Worm (Caenorhabditis elegans) whole organism, midembryonic: ENCODE measurements around the gene nex-1.

Experiments
- T22C8.4 ChIP-seq: fragments of 200-800 bp; sonication (Bioruptor generic); IDR thresholded peaks from 2 replicates; pipeline ENCODE4 v1.3.6; 2022; ENCODE audit warnings: missing genetic modification characterization, missing compliant biosample characterization
- cog-1 ChIP-seq: sonication (generic microtip); optimal IDR thresholded peaks from 2 replicates; lab custom pipeline; 2016; ENCODE audit warnings: missing genetic modification characterization, missing compliant biosample characterization
- flt-1 ChIP-seq: fragments of 200-800 bp; sonication (Bioruptor generic); IDR thresholded peaks from 2 replicates; pipeline ENCODE4 v1.3.6; 2022; ENCODE audit warnings: missing genetic modification characterization, missing compliant biosample characterization
- klf-2 ChIP-seq: fragments of 200-800 bp; sonication (Bioruptor generic); conservative IDR thresholded peaks from 2 replicates; pipeline ENCODE4 v1.3.6; 2022; ENCODE audit warnings: missing genetic modification reagents, missing genetic modification characterization, missing compliant biosample characterization
- med-1 ChIP-seq: sonication (generic microtip); optimal IDR thresholded peaks from 2 replicates; lab custom pipeline; 2017; ENCODE audit warnings: missing genetic modification characterization, mild to moderate bottlenecking, missing compliant biosample characterization, antibody characterized with exemption, missing genetic modification reagents; ENCODE audit not compliant: insufficient read depth
- ref-1 ChIP-seq: fragments of 200-800 bp; sonication (Bioruptor generic); conservative IDR thresholded peaks from 2 replicates; pipeline ENCODE4 v1.3.6; 2022; ENCODE audit warnings: missing genetic modification reagents, missing genetic modification characterization, missing compliant biosample characterization
- tab-1 ChIP-seq: fragments of 200-800 bp; sonication (Bioruptor generic); IDR thresholded peaks from 2 replicates; pipeline ENCODE4 v1.3.6; 2022; ENCODE audit warnings: missing genetic modification characterization, missing compliant biosample characterization
- ztf-23 ChIP-seq: fragments of 200-800 bp; sonication (Bioruptor generic); IDR thresholded peaks from 2 replicates; pipeline ENCODE4 v1.3.6; 2022; ENCODE audit warnings: missing genetic modification reagents, missing genetic modification characterization, missing compliant biosample characterization
- ztf-29 ChIP-seq: fragments of 200-800 bp; sonication (Bioruptor generic); IDR thresholded peaks from 2 replicates; pipeline ENCODE4 v1.3.6; 2022; ENCODE audit warnings: missing genetic modification reagents, missing genetic modification characterization, missing compliant biosample characterization

nex-1 gene

DNA sequence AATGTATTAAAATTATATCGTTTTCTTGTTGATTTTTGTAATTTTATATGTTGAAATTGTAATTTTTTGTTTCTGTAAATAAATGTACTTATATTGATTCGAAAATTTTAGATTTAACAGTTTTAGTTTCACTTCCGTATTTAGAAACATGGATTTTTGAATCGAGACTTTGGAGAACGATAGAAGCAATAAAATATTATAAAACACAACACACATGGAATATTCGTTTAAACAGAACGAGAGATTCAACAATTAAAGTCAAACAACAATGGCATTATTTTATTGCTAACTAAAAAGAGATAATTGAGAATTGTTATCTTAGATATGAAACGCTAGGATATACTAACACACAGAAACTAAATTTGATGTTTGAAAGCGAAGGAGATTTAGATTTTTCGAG lies 43.1 kb downstream of the nex-1 start:
- no peak for TF ChIP-seq klf-2 (GFP tag; lab: Robert Waterston, UW)
- TF ChIP-seq ztf-29 (GFP tag; lab: Robert Waterston, UW) = no peak
- TF ChIP-seq T22C8.4 = no peak
- no peak for TF ChIP-seq ref-1 (GFP tag; lab: Robert Waterston, UW)
- no peak for TF ChIP-seq cog-1
- no peak for TF ChIP-seq flt-1 (GFP tag; lab: Robert Waterston, UW)
- TF ChIP-seq med-1 (GFP tag; lab: Kevin White, UChicago) = no peak
- no peak for TF ChIP-seq tab-1 (GFP tag; lab: Robert Waterston, UW)
- no peak for TF ChIP-seq ztf-23 (GFP tag; lab: Robert Waterston, UW)

ce11 chrIII:5269814-5270213 lies 44.4 kb downstream of the nex-1 start, which contains the start of gene ZC395.4:
Gene ZC395.4, plus strand, starts transcription at chrIII:5270114.
- no peak for TF ChIP-seq ref-1 (GFP tag; lab: Robert Waterston, UW)
- TF ChIP-seq tab-1 (GFP tag; lab: Robert Waterston, UW) = no peak
- TF ChIP-seq klf-2 (GFP tag; lab: Robert Waterston, UW) = no peak
- no peak for TF ChIP-seq flt-1 (GFP tag; lab: Robert Waterston, UW)
- TF ChIP-seq ztf-29 (GFP tag; lab: Robert Waterston, UW) = no peak
- no peak for TF ChIP-seq T22C8.4
- no peak for TF ChIP-seq med-1 (GFP tag; lab: Kevin White, UChicago)
- no peak for TF ChIP-seq cog-1
- no peak for TF ChIP-seq ztf-23 (GFP tag; lab: Robert Waterston, UW)

ce11 chrIII:5273396-5273857 lies 48.0 kb downstream of the nex-1 start, which contains the start of gene ztf-8:
Gene ztf-8, minus strand, starts transcription at chrIII:5273471.
- no peak for TF ChIP-seq cog-1
- TF ChIP-seq ref-1 (GFP tag; lab: Robert Waterston, UW) = no peak
- TF ChIP-seq flt-1 (GFP tag; lab: Robert Waterston, UW) = no peak
- no peak for TF ChIP-seq T22C8.4
- TF ChIP-seq ztf-23 (GFP tag; lab: Robert Waterston, UW) = no peak
- no peak for TF ChIP-seq ztf-29 (GFP tag; lab: Robert Waterston, UW)
- no peak for TF ChIP-seq klf-2 (GFP tag; lab: Robert Waterston, UW)
- TF ChIP-seq med-1 (GFP tag; lab: Kevin White, UChicago) = no peak
- TF ChIP-seq tab-1 (GFP tag; lab: Robert Waterston, UW) = no peak

DNA sequence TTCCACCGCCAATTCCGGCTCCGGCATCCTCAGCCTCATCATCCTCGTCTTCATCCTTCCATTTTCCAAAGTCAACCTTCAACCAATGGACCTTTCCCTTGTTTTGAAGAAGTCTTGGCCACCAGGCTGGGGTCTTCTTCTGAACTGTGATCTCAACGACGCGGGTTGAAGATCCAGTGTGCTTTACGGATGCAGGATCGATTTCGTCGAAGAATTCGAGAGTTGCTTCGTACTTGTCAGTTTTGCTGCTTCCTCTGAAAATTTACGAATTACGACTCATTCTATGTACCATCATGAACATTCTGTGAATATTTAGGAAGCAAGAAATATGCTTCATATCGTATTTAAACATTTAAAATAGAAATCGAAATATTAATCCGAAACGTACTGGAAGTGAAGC lies 48.8 kb downstream of the nex-1 start:
- TF ChIP-seq tab-1 (GFP tag; lab: Robert Waterston, UW) = no peak
- TF ChIP-seq flt-1 (GFP tag; lab: Robert Waterston, UW) = no peak
- TF ChIP-seq ztf-23 (GFP tag; lab: Robert Waterston, UW) = no peak
- TF ChIP-seq T22C8.4 = no peak
- TF ChIP-seq klf-2 (GFP tag; lab: Robert Waterston, UW) = no peak
- no peak for TF ChIP-seq med-1 (GFP tag; lab: Kevin White, UChicago)
- TF ChIP-seq ref-1 (GFP tag; lab: Robert Waterston, UW) = no peak
- TF ChIP-seq ztf-29 (GFP tag; lab: Robert Waterston, UW) = no peak
- no peak for TF ChIP-seq cog-1

- TF ChIP-seq med-1 (GFP tag; lab: Kevin White, UChicago) (no peak), ztf-23 (GFP tag; lab: Robert Waterston, UW) (no peak), flt-1 (GFP tag; lab: Robert Waterston, UW) (no peak), tab-1 (GFP tag; lab: Robert Waterston, UW) (no peak), ref-1 (GFP tag; lab: Robert Waterston, UW) (no peak), klf-2 (GFP tag; lab: Robert Waterston, UW) (no peak), T22C8.4 (no peak), ztf-29 (GFP tag; lab: Robert Waterston, UW) (no peak), cog-1 (no peak)
Observed at ce11 chrIII:5274715-5275355, 49.4 kb downstream of the nex-1 start, which contains the start of the genes daf-41 and toc-1. Gene daf-41, minus strand, starts transcription at chrIII:5274765. Gene toc-1, plus strand, starts transcription at chrIII:5275251.
